Worm (Caenorhabditis elegans): Measurements from ENCODE around the gene nhr-67.

nhr-67 gene

ce11 chrIV:11169652-11170051 lies at the start of gene nhr-67:
Gene nhr-67, plus strand, starts transcription at chrIV:11169748.
- TF ChIP-seq fkh-8 (tag; optimal IDR thresholded peaks at IDR 0.05), result no peak
- TF ChIP-seq rnt-1 (tag; optimal IDR thresholded peaks at IDR 0.05), result no peak
- no peak for TF ChIP-seq ets-5 (GFP tag; IDR thresholded peaks at IDR 0.05)
- no peak for TF ChIP-seq ceh-90 (tag; optimal IDR thresholded peaks at IDR 0.05)
- no peak for TF ChIP-seq hlh-4 (tag; optimal IDR thresholded peaks at IDR 0.05)
- TF ChIP-seq mep-1 (tag; optimal IDR thresholded peaks at IDR 0.05), result no peak
- TF ChIP-seq isw-1 (GFP tag; IDR thresholded peaks at IDR 0.05), result no peak
- TF ChIP-seq pqm-1 (tag; optimal IDR thresholded peaks at IDR 0.05), result no peak
- no peak for TF ChIP-seq vab-15 (tag; optimal IDR thresholded peaks at IDR 0.05)
- TF ChIP-seq nhr-71 (tag; optimal IDR thresholded peaks at IDR 0.05), result no peak
- TF ChIP-seq nhr-90 (tag; optimal IDR thresholded peaks at IDR 0.05; ENCODE audit: poor library complexity), result no peak

- TF ChIP-seq mab-9 (GFP tag; IDR thresholded peaks at IDR 0.05), result no peak
- TF ChIP-seq hlh-4 (tag; optimal IDR thresholded peaks at IDR 0.05), result no peak
- no peak for TF ChIP-seq efl-1 (optimal IDR thresholded peaks at IDR 0.05)
- TF ChIP-seq efl-1 (GFP tag; optimal IDR thresholded peaks at IDR 0.05 in 1 of 2), result no peak
- no peak for TF ChIP-seq efl-3 (GFP tag; optimal IDR thresholded peaks at IDR 0.05)
- no peak for TF ChIP-seq nhr-28 (tag; optimal IDR thresholded peaks at IDR 0.05)
- no peak for TF ChIP-seq lin-15B (tag; optimal IDR thresholded peaks at IDR 0.05)
- TF ChIP-seq ets-5 (GFP tag; IDR thresholded peaks at IDR 0.05), result no peak
- TF ChIP-seq lin-39 (tag; optimal IDR thresholded peaks at IDR 0.05), result no peak
- peak; percentile 67 for TF ChIP-seq lin-14 (GFP tag; optimal IDR thresholded peaks at IDR 0.05)
- no peak for TF ChIP-seq fkh-10 (GFP tag; optimal IDR thresholded peaks at IDR 0.05)
- no peak for TF ChIP-seq fkh-8 (tag; optimal IDR thresholded peaks at IDR 0.05)
- TF ChIP-seq lin-35 (GFP tag; optimal IDR thresholded peaks at IDR 0.05), result no peak
- peak; percentile 11 for TF ChIP-seq ztf-4 (tag; optimal IDR thresholded peaks at IDR 0.05)
- no peak for TF ChIP-seq sox-4 (tag; optimal IDR thresholded peaks at IDR 0.05)
- no peak for TF ChIP-seq unc-86 (tag; optimal IDR thresholded peaks at IDR 0.05)
- no peak for TF ChIP-seq vab-15 (tag; optimal IDR thresholded peaks at IDR 0.05)
- TF ChIP-seq mep-1 (tag; optimal IDR thresholded peaks at IDR 0.05), result peak; percentile 42
- no peak for TF ChIP-seq ceh-82 (tag; optimal IDR thresholded peaks at IDR 0.05)
- no peak for TF ChIP-seq unc-130 (tag; optimal IDR thresholded peaks at IDR 0.05)
- no peak for TF ChIP-seq unc-30 (tag; optimal IDR thresholded peaks at IDR 0.05)
- TF ChIP-seq blmp-1 (tag; optimal IDR thresholded peaks at IDR 0.05), result peak; percentile 77
- TF ChIP-seq fkh-4 (tag; optimal IDR thresholded peaks at IDR 0.05; ENCODE audit: borderline replicate concordance), result no peak
- TF ChIP-seq swsn-7 (tag; optimal IDR thresholded peaks at IDR 0.05), result no peak
- TF ChIP-seq elt-3 (tag; optimal IDR thresholded peaks at IDR 0.05), result peak in 2 of 6 experiments; percentile 25 to 76
- no peak for TF ChIP-seq ces-1 (GFP tag; optimal IDR thresholded peaks at IDR 0.05)
- no peak for TF ChIP-seq ceh-8 (GFP tag; optimal IDR thresholded peaks at IDR 0.05)
- TF ChIP-seq snu-23 (GFP tag; optimal IDR thresholded peaks at IDR 0.05), result no peak
- peak; percentile 84 for TF ChIP-seq nhr-85 (tag)
- no peak for TF ChIP-seq nhr-20 (tag; optimal IDR thresholded peaks at IDR 0.05)
Observed at ce11 chrIV:11119972-11120562, 49.5 kb upstream of the nhr-67 start.

ce11 chrIV:11124674-11125073 lies 44.9 kb upstream of the nhr-67 start, which contains the start of gene spo-11:
Gene spo-11, minus strand, starts transcription at chrIV:11124862.
- TF ChIP-seq ama-1 (optimal IDR thresholded peaks at IDR 0.05) (no peak), isw-1 (GFP tag; IDR thresholded peaks at IDR 0.05) (no peak), nhr-12 (tag; optimal IDR thresholded peaks at IDR 0.05) (no peak), efl-3 (GFP tag; optimal IDR thresholded peaks at IDR 0.05) (no peak), ceh-90 (tag; optimal IDR thresholded peaks at IDR 0.05) (no peak), snpc-4 (tag; optimal IDR thresholded peaks at IDR 0.05) (no peak), unc-98 (GFP tag; IDR thresholded peaks at IDR 0.05) (no peak), hlh-4 (tag; optimal IDR thresholded peaks at IDR 0.05) (no peak), efl-1 (optimal IDR thresholded peaks at IDR 0.05) (no peak), efl-1 (GFP tag; optimal IDR thresholded peaks at IDR 0.05 in 1 of 2) (no peak), lin-39 (tag; optimal IDR thresholded peaks at IDR 0.05) (no peak), nhr-77 (tag; optimal IDR thresholded peaks at IDR 0.05) (no peak), ceh-63 (GFP tag; optimal IDR thresholded peaks at IDR 0.05) (no peak), ceh-88 (GFP tag; IDR thresholded peaks at IDR 0.05) (no peak), fos-1 (tag; optimal IDR thresholded peaks at IDR 0.05) (no peak), unc-62 (GFP tag; optimal IDR thresholded peaks at IDR 0.05) (no peak), nhr-85 (tag) (no peak), hpl-2 (GFP tag; optimal IDR thresholded peaks at IDR 0.05) (no peak), nhr-20 (tag; optimal IDR thresholded peaks at IDR 0.05) (no peak), nhr-90 (tag; optimal IDR thresholded peaks at IDR 0.05; ENCODE audit: poor library complexity) (no peak), blmp-1 (tag; optimal IDR thresholded peaks at IDR 0.05) (no peak)
